Worm (Caenorhabditis elegans) whole organism, L4 larva: ENCODE data around the gene hlh-13.
A peak's percentile ranks its signal among the peaks of the same experiment; 100 is the strongest.

Experiments used
- T26A8.4 ChIP-seq: fragments of 200-800 bp; sonication (Bioruptor generic); IDR thresholded peaks from 2 replicates; pipeline ENCODE4 v1.3.6; 2022; ENCODE audit warnings: missing genetic modification characterization, missing compliant biosample characterization
- Y105C5A.15 ChIP-seq: fragments of 200-800 bp; sonication (Bioruptor generic); IDR thresholded peaks from 2 replicates; pipeline ENCODE4 v1.3.6; 2022; ENCODE audit warnings: missing genetic modification characterization, missing compliant biosample characterization
- Y75B8A.6 ChIP-seq: fragments of 200-800 bp; sonication (Bioruptor generic); IDR thresholded peaks from 2 replicates; pipeline ENCODE4 v1.3.6; 2022; ENCODE audit warnings: missing genetic modification reagents, missing genetic modification characterization, missing compliant biosample characterization
- aha-1 ChIP-seq: fragments of 150-350 bp; peaks from one replicate; lab custom pipeline; 2014; ENCODE audit warnings: missing biosample characterization, missing genetic modification characterization
- ama-1 ChIP-seq: fragments of 150-350 bp; optimal IDR thresholded peaks from 2 replicates; lab custom pipeline; 2014; ENCODE audit warnings: inconsistent platforms, mixed read lengths
- attf-4 ChIP-seq: sonication (generic microtip); optimal IDR thresholded peaks from 3 replicates; lab custom pipeline; 2017; ENCODE audit warnings: missing biosample characterization, missing genetic modification characterization
- ceh-20 ChIP-seq: fragments of 200-800 bp; sonication (Bioruptor generic); IDR thresholded peaks from 2 replicates; pipeline ENCODE4 v1.3.6; 2022; ENCODE audit warnings: missing genetic modification reagents, missing genetic modification characterization, missing compliant biosample characterization
- ceh-28 ChIP-seq: fragments of 150-350 bp; optimal IDR thresholded peaks from 2 replicates; lab custom pipeline; 2014; ENCODE audit warnings: missing biosample characterization, missing genetic modification reagents, missing genetic modification characterization
- ces-1 ChIP-seq: fragments of 150-350 bp; sonication (generic microtip); optimal IDR thresholded peaks from 4 replicates; lab custom pipeline; 2014; ENCODE audit warnings: missing biosample characterization, missing genetic modification reagents, missing genetic modification characterization
- cey-2 ChIP-seq: sonication (generic microtip); optimal IDR thresholded peaks from 3 replicates; lab custom pipeline; 2017; ENCODE audit warnings: missing genetic modification characterization, mild to moderate bottlenecking, missing compliant biosample characterization, antibody characterized with exemption, borderline replicate concordance; ENCODE audit not compliant: insufficient read depth
- daf-12 ChIP-seq: fragments of 150-350 bp; optimal IDR thresholded peaks from 2 replicates; lab custom pipeline; 2014; ENCODE audit warnings: missing biosample characterization, missing genetic modification reagents, missing genetic modification characterization
- daf-16 ChIP-seq, 3 experiments: sonication (generic microtip); optimal IDR thresholded peaks; 2 replicates each; lab custom pipeline; 2016 to 2017; ENCODE audit warnings: missing genetic modification characterization in 3 of 3, missing genetic modification reagents in 3 of 3, mild to moderate bottlenecking in 2 of 3, missing compliant biosample characterization in 2 of 3, missing biosample characterization in 1 of 3, moderate library complexity in 1 of 3
- daf-19 ChIP-seq: fragments of 200-800 bp; sonication (Bioruptor generic); conservative IDR thresholded peaks from 2 replicates; pipeline ENCODE4 v1.3.6; 2022; ENCODE audit warnings: missing genetic modification characterization, missing compliant biosample characterization
- dmd-6 ChIP-seq: fragments of 200-800 bp; sonication (Bioruptor generic); IDR thresholded peaks from 2 replicates; pipeline ENCODE4 v1.3.6; 2022; ENCODE audit warnings: missing genetic modification reagents, missing genetic modification characterization, missing compliant biosample characterization
- dmd-8 ChIP-seq: fragments of 200-800 bp; sonication (Bioruptor generic); IDR thresholded peaks from 2 replicates; pipeline ENCODE4 v1.3.6; 2022; ENCODE audit warnings: missing genetic modification characterization, missing compliant biosample characterization
- dve-1 ChIP-seq: sonication (generic microtip); optimal IDR thresholded peaks from 2 replicates; lab custom pipeline; 2017; ENCODE audit warnings: antibody characterized with exemption, mild to moderate bottlenecking, missing genetic modification characterization, missing compliant biosample characterization; ENCODE audit not compliant: insufficient read depth
- egl-27 ChIP-seq: sonication (generic microtip); optimal IDR thresholded peaks from 3 replicates; lab custom pipeline; 2017; ENCODE audit warnings: missing biosample characterization, missing genetic modification reagents, missing genetic modification characterization
- egl-43 ChIP-seq: fragments of 200-800 bp; sonication (Bioruptor generic); IDR thresholded peaks from 2 replicates; pipeline ENCODE4 v1.3.6; 2022; ENCODE audit warnings: missing genetic modification reagents, missing genetic modification characterization, missing compliant biosample characterization
- fkh-10 ChIP-seq: fragments of 150-350 bp; optimal IDR thresholded peaks from 2 replicates; lab custom pipeline; 2014; ENCODE audit warnings: missing biosample characterization, missing genetic modification reagents, missing genetic modification characterization
- hif-1 ChIP-seq, 2 experiments: sonication (generic microtip); optimal IDR thresholded peaks; 2 replicates each; lab custom pipeline; 2016 to 2017; ENCODE audit warnings: missing compliant biosample characterization in 2 of 2, missing genetic modification characterization in 2 of 2, missing genetic modification reagents in 2 of 2, missing genotype in 2 of 2, mild to moderate bottlenecking in 1 of 2
- hlh-11 ChIP-seq: fragments of 200-800 bp; sonication (Bioruptor generic); optimal IDR thresholded peaks from 2 replicates; lab custom pipeline; 2018; ENCODE audit warnings: mild to moderate bottlenecking, missing genetic modification characterization, missing compliant biosample characterization
- hlh-30 ChIP-seq: sonication (generic microtip); optimal IDR thresholded peaks from 2 replicates; lab custom pipeline; 2017; ENCODE audit warnings: antibody characterized with exemption, mild to moderate bottlenecking, missing genetic modification characterization, missing compliant biosample characterization; ENCODE audit not compliant: insufficient read depth
- lin-13 ChIP-seq: fragments of 150-350 bp; optimal IDR thresholded peaks from 2 replicates; lab custom pipeline; 2014; ENCODE audit warnings: missing biosample characterization, missing genetic modification reagents, missing genetic modification characterization
- lsy-2 ChIP-seq, 2 experiments: fragments of 150-350 bp in 1 of 2; sonication (generic microtip) in 1 of 2; optimal IDR thresholded peaks; 2 replicates each; lab custom pipeline; 2014 to 2017; ENCODE audit warnings: missing biosample characterization in 2 of 2, missing genetic modification characterization in 2 of 2
- madf-5 ChIP-seq, 2 experiments: fragments of 200-800 bp; sonication (Bioruptor generic); IDR thresholded peaks; 2 replicates each; pipeline ENCODE4 v1.3.6; 2022; ENCODE audit warnings: missing compliant biosample characterization in 2 of 2, missing genetic modification characterization in 2 of 2
- mdl-1 ChIP-seq, 2 experiments: fragments of 150-350 bp in 1 of 2; sonication (generic microtip) in 1 of 2; optimal IDR thresholded peaks; 2 replicates each; lab custom pipeline; 2014 to 2017; ENCODE audit warnings: missing biosample characterization in 2 of 2, missing genetic modification characterization in 2 of 2
- mep-1 ChIP-seq: fragments of 150-350 bp; sonication (generic microtip); optimal IDR thresholded peaks from 3 replicates; lab custom pipeline; 2014; ENCODE audit warnings: missing biosample characterization, missing genetic modification characterization
- mxl-2 ChIP-seq: fragments of 200-800 bp; sonication (Bioruptor generic); conservative IDR thresholded peaks from 2 replicates; pipeline ENCODE4 v1.3.6; 2022; ENCODE audit warnings: missing genetic modification reagents, missing genetic modification characterization, missing compliant biosample characterization
- mxl-3 ChIP-seq: fragments of 200-800 bp; sonication (Bioruptor generic); optimal IDR thresholded peaks from 2 replicates; lab custom pipeline; 2018; ENCODE audit warnings: mild to moderate bottlenecking, missing genetic modification characterization, missing compliant biosample characterization
- nhr-111 ChIP-seq: fragments of 200-800 bp; sonication (Bioruptor generic); optimal IDR thresholded peaks from 2 replicates; lab custom pipeline; 2018; ENCODE audit warnings: mild to moderate bottlenecking, missing genetic modification characterization, missing compliant biosample characterization
- nhr-25 ChIP-seq: sonication (generic microtip); optimal IDR thresholded peaks from 2 replicates; lab custom pipeline; 2017; ENCODE audit warnings: missing genetic modification characterization, mild to moderate bottlenecking, missing compliant biosample characterization, antibody characterized with exemption, moderate library complexity, borderline replicate concordance; ENCODE audit not compliant: insufficient read depth
- nhr-28 ChIP-seq: fragments of 150-350 bp; optimal IDR thresholded peaks from 2 replicates; lab custom pipeline; 2014; ENCODE audit warnings: missing biosample characterization, missing genetic modification characterization
- nhr-42 ChIP-seq: fragments of 200-800 bp; sonication (Bioruptor generic); IDR thresholded peaks from 2 replicates; pipeline ENCODE4 v1.3.6; 2022; ENCODE audit warnings: missing genetic modification characterization, missing compliant biosample characterization
- nhr-48 ChIP-seq: sonication (generic microtip); optimal IDR thresholded peaks from 2 replicates; lab custom pipeline; 2016; ENCODE audit warnings: mild to moderate bottlenecking, missing genetic modification characterization, missing compliant biosample characterization
- nhr-76 ChIP-seq: fragments of 150-350 bp; optimal IDR thresholded peaks from 2 replicates; lab custom pipeline; 2014; ENCODE audit warnings: missing biosample characterization, missing genetic modification characterization
- nhr-77 ChIP-seq: fragments of 150-350 bp; optimal IDR thresholded peaks from 2 replicates; lab custom pipeline; 2014; ENCODE audit warnings: missing biosample characterization, missing genetic modification characterization
- php-3 ChIP-seq: fragments of 200-800 bp; sonication (Bioruptor generic); IDR thresholded peaks from 2 replicates; pipeline ENCODE4 v1.3.6; 2022; ENCODE audit warnings: missing genetic modification reagents, missing genetic modification characterization, missing compliant biosample characterization
- pqm-1 ChIP-seq: sonication (generic microtip); optimal IDR thresholded peaks from 2 replicates; lab custom pipeline; 2017; ENCODE audit warnings: missing biosample characterization, missing genetic modification characterization
- set-16 ChIP-seq: fragments of 200-800 bp; sonication (Bioruptor generic); IDR thresholded peaks from 2 replicates; pipeline ENCODE4 v1.3.6; 2022; ENCODE audit warnings: missing genetic modification reagents, missing genetic modification characterization, missing compliant biosample characterization
- snpc-4 ChIP-seq: fragments of 150-350 bp; optimal IDR thresholded peaks from 2 replicates; lab custom pipeline; 2014; ENCODE audit warnings: missing biosample characterization, missing genetic modification characterization
- spr-3 ChIP-seq: fragments of 200-800 bp; sonication (Bioruptor generic); optimal IDR thresholded peaks from 2 replicates; lab custom pipeline; 2018; ENCODE audit warnings: mild to moderate bottlenecking, missing genetic modification characterization, missing compliant biosample characterization
- tag-97 ChIP-seq: fragments of 200-800 bp; sonication (Bioruptor generic); IDR thresholded peaks from 2 replicates; pipeline ENCODE4 v1.3.6; 2022; ENCODE audit warnings: missing genetic modification characterization, missing compliant biosample characterization
- unc-39 ChIP-seq: sonication (generic microtip); optimal IDR thresholded peaks from 2 replicates; lab custom pipeline; 2017; ENCODE audit warnings: missing biosample characterization, missing genetic modification characterization
- unc-62 ChIP-seq, 3 experiments: fragments of 150-350 bp in 1 of 3; sonication (generic microtip); optimal IDR thresholded peaks in 2 of 3; peaks in 1 of 3; 1 replicate in 1 of 3; 2 replicates in 2 of 3; lab custom pipeline; 2014 to 2017; ENCODE audit warnings: missing biosample characterization in 3 of 3, missing genetic modification characterization in 3 of 3, missing genetic modification reagents in 3 of 3, missing genotype in 1 of 3
- zfp-2 ChIP-seq: sonication (generic microtip); optimal IDR thresholded peaks from 2 replicates; lab custom pipeline; 2016; ENCODE audit warnings: mild to moderate bottlenecking, missing genetic modification characterization, missing compliant biosample characterization
- zfp-3 ChIP-seq: fragments of 200-800 bp; sonication (Bioruptor generic); conservative IDR thresholded peaks from 2 replicates; pipeline ENCODE4 v1.3.6; 2022; ENCODE audit warnings: missing genetic modification reagents, missing genetic modification characterization, missing compliant biosample characterization

Gene hlh-13

DNA sequence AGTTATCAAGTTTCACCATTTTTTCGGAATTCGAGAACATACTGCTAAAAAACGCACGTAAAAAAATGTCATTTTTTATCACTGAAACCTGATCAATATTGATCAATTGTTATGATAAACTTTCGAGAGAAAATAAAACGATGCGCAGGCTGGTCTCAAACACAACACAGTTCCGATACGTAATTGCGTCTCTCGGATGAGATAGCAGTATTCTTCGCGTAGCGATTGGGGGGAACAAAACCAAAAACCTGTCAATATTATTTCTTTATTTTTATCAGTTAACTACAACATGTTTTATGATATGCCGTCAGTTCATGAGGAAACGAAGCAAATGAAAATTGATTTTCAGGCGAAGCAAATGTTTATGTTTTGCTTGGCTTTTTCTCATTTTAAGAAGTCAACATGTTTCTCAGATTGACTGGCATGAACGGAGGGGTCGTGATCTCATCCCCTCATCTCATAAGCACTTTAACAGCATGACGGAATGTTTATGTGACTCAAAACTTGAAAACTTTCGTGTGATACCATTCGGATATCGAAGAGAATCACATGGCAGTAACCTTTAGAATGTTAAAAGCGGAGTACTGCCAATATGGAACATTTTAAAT lies 33.4 kb upstream of the hlh-13 start:
- TF ChIP-seq mep-1 (tag; lab: Kevin White, UChicago) (peak; percentile 44), php-3 (GFP tag; lab: Robert Waterston, UW) (peak; percentile 66), ces-1 (no peak), nhr-28 (tag; lab: Kevin White, UChicago) (peak; percentile 82), cey-2 (tag; lab: Kevin White, UChicago) (no peak), daf-19 (GFP tag; lab: Robert Waterston, UW) (no peak), lsy-2 (tag; optimal IDR thresholded peaks at IDR 0.05; lab: Kevin White, UChicago) (peak in 1 of 2 experiments; percentile 27), nhr-48 (tag; lab: Kevin White, UChicago) (peak; percentile 48), unc-62 (GFP tag; optimal IDR thresholded peaks at IDR 0.05 in 1 of 2; lab: Kevin White, UChicago) (peak in 1 of 2 experiments; percentile 37), unc-62 (tag; optimal IDR thresholded peaks at IDR 0.05; lab: Kevin White, UChicago) (no peak), zfp-3 (GFP tag; lab: Robert Waterston, UW) (0 out of 2 replicates have a peak, but pooled peaks have one; percentile 29), nhr-77 (tag; lab: Kevin White, UChicago) (peak; percentile 16), pqm-1 (tag; lab: Kevin White, UChicago) (peak; percentile 55), mxl-3 (GFP tag; lab: Kevin White, UChicago) (peak; percentile 33), lin-13 (GFP tag; lab: Kevin White, UChicago) (peak; percentile 8), dve-1 (tag; lab: Kevin White, UChicago) (peak; percentile 92), zfp-2 (tag; lab: Kevin White, UChicago) (no peak), nhr-111 (GFP tag; lab: Kevin White, UChicago) (no peak), egl-27 (no peak), mxl-2 (GFP tag; lab: Robert Waterston, UW) (no peak), tag-97 (no peak), daf-16 (GFP tag; optimal IDR thresholded peaks at IDR 0.05; lab: Kevin White, UChicago) (peak; percentile 2 to 78), daf-16 (tag; optimal IDR thresholded peaks at IDR 0.05; lab: Kevin White, UChicago) (peak; percentile 96), ama-1 (lab: Kevin White, UChicago) (no peak), dmd-6 (GFP tag; lab: Robert Waterston, UW) (peak; percentile 75), hlh-11 (tag; lab: Kevin White, UChicago) (peak; percentile 78), mdl-1 (tag; optimal IDR thresholded peaks at IDR 0.05; lab: Kevin White, UChicago) (no peak), hlh-30 (peak; percentile 9)

DNA sequence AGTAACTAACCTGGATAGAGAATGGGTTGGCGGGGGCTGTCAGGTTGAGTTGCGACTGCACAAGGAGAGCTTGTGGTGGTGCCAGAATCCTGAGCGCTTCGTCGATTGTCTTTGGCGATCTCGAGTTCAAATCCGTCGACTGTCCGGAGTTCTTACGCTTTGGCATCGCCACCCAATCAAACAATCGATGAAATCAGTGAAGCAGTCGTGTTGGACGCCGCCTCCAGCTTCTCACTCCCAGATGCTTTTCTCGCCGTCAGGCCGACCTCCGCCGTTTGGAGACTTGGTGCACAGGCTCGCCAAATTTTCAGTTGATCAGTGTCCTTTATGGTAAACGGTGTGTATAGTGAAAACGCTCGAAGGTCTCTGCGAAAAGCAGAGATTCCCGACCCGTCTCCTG lies 32.2 kb upstream of the hlh-13 start, which contains the start of the genes F20B6.10 and hpk-1:
Gene F20B6.10 (minus strand): TSS at position 303 of the 400 bp plus-strand sequence.
Gene hpk-1 (minus strand): TSS at position 397 of the 400 bp plus-strand sequence.
- TF ChIP-seq egl-27 (no peak), snpc-4 (tag; lab: Kevin White, UChicago) (no peak), attf-4 (tag; lab: Kevin White, UChicago) (no peak), zfp-2 (tag; lab: Kevin White, UChicago) (no peak), nhr-42 (GFP tag; lab: Robert Waterston, UW) (0 out of 2 replicates have a peak, but pooled peaks have one; percentile 31), mxl-3 (GFP tag; lab: Kevin White, UChicago) (no peak), aha-1 (no peak), Y75B8A.6 (no peak), cey-2 (tag; lab: Kevin White, UChicago) (no peak), nhr-76 (no peak), spr-3 (no peak), php-3 (GFP tag; lab: Robert Waterston, UW) (0 out of 2 replicates have a peak, but pooled peaks have one; percentile 10), ceh-28 (tag; lab: Kevin White, UChicago) (no peak), daf-19 (GFP tag; lab: Robert Waterston, UW) (no peak), nhr-25 (tag; lab: Kevin White, UChicago) (no peak), unc-39 (tag; lab: Kevin White, UChicago) (no peak), T26A8.4 (no peak), hif-1 (tag; optimal IDR thresholded peaks at IDR 0.05; lab: Kevin White, UChicago) (no peak), daf-12 (tag; lab: Kevin White, UChicago) (no peak), fkh-10 (GFP tag; lab: Kevin White, UChicago) (no peak), egl-43 (GFP tag; lab: Robert Waterston, UW) (no peak), Y105C5A.15 (GFP tag; lab: Robert Waterston, UW) (no peak), madf-5 (GFP tag; IDR thresholded peaks at IDR 0.05; lab: Robert Waterston, UW) (no peak), hlh-11 (tag; lab: Kevin White, UChicago) (no peak), dmd-8 (GFP tag; lab: Robert Waterston, UW) (no peak), daf-16 (GFP tag; optimal IDR thresholded peaks at IDR 0.05; lab: Kevin White, UChicago) (no peak), daf-16 (tag; optimal IDR thresholded peaks at IDR 0.05; lab: Kevin White, UChicago) (no peak), ceh-20 (no peak), set-16 (GFP tag; lab: Robert Waterston, UW) (peak; percentile 55), ama-1 (lab: Kevin White, UChicago) (no peak)
